Worm (Caenorhabditis elegans) whole organism, L4/young adult: ENCODE measurements around the gene R02E12.5.

ENCODE experiments used
- W03F9.2 ChIP-seq: fragments of 150-350 bp; optimal IDR thresholded peaks from 2 replicates; lab custom pipeline; 2014; ENCODE audit warnings: missing biosample characterization, missing genetic modification characterization
- dao-5 ChIP-seq: sonication (generic microtip); optimal IDR thresholded peaks from 2 replicates; lab custom pipeline; 2016; ENCODE audit warnings: missing genotype, missing genetic modification characterization, moderate library complexity, missing compliant biosample characterization
- him-1 ChIP-seq: sonication (generic microtip); optimal IDR thresholded peaks from 2 replicates; lab custom pipeline; 2016; ENCODE audit warnings: missing genotype, missing genetic modification reagents, missing genetic modification characterization, missing compliant biosample characterization

R02E12.5 gene

ce11 chrX:4010383-4010782 is 13.2 kb downstream of the R02E12.5 start:
- TF ChIP-seq dao-5 (tag; lab: Kevin White, UChicago) (no peak), him-1 (no peak), W03F9.2 (tag; lab: Kevin White, UChicago) (no peak)

DNA sequence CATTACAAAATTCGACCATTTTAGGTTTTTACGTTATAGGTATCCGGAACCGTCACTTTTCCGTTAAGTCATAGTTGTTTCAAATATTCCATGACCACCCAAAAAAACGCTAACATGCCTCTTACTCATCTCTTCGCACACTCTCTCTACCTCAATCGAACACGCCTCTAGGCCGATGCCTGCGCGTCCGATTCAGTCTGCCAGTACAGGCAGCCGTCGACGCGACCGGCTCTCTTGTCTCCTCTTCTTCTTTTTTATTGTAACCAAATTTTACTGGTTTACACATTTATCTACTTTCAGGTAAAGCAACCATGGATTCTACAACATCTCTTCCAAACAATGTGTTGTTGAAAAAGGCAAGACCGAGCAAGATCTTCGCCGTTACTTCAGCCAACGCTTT is 14.8 kb downstream of the R02E12.5 start, which contains the start of gene mop-25.1:
Gene mop-25.1, plus strand, starts transcription at position 301 of the 400 bp plus-strand sequence.
- no peak for TF ChIP-seq W03F9.2 (tag; lab: Kevin White, UChicago)
- no peak for TF ChIP-seq dao-5 (tag; lab: Kevin White, UChicago)
- TF ChIP-seq him-1 = no peak

DNA sequence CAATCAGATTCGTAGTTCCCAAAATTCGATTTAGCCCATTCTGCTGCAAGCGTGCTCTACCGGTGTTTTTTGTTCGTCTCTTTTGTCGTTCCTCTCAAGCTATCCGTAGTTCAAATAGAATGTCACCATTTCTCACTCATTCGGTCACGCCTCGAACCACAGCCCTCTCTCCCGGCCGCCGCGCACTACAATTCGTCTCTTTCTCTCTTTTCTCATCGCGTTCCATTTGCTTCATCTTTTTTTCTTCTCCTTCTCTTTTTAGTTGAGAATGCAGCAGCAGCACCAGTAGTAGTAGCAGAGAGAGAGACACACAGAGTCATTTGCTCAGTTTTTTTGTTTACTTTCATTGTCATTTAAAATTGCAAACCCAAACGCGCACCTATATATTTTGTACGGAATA is 19.0 kb downstream of the R02E12.5 start, which contains the start of gene hrg-1:
Gene hrg-1, minus strand, starts transcription at position 109 of the 400 bp plus-strand sequence.
- TF ChIP-seq W03F9.2 (tag; lab: Kevin White, UChicago) = peak; percentile 65
- peak; percentile 34 for TF ChIP-seq him-1
- TF ChIP-seq dao-5 (tag; lab: Kevin White, UChicago) = no peak

ce11 chrX:4017576-4018309 is 20.6 kb downstream of the R02E12.5 start:
- TF ChIP-seq dao-5 (tag; lab: Kevin White, UChicago) (no peak), him-1 (no peak), W03F9.2 (tag; lab: Kevin White, UChicago) (no peak)

DNA sequence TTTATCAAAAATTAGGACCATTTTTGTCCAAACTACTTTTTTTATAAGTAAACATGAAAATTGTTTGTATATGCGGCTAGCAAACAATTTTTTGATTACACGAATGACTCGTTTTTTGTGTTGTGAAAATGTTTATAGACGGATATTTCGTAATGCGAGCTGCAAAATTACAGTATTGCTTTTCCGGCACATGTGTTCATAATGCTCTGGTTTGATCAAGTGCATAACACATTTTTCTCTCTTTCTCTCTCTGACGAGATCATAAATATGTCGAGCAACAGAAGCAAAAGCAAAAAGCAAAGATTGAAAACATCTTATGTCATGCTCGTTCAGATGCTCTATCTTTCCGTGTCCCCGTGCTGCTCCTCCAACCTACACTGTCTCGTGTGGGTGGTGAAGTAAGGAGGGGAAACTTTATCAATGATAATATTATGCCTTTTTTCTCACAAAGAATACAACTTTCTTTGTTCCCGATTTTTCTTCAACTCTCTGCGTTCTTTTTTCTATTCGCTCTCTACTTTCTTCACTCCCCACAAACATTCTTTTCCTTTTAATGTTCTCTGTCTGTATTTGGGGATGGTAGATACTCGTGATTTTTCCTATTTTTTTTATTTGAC is 21.5 kb downstream of the R02E12.5 start:
- TF ChIP-seq him-1 (no peak), dao-5 (tag; lab: Kevin White, UChicago) (no peak), W03F9.2 (tag; lab: Kevin White, UChicago) (no peak)

- no peak for TF ChIP-seq W03F9.2 (tag; lab: Kevin White, UChicago)
- TF ChIP-seq dao-5 (tag; lab: Kevin White, UChicago) = no peak
- no peak for TF ChIP-seq him-1
These were observed 24.8 kb downstream of the R02E12.5 start, which contains the start of gene acr-10 for ce11 chrX:4021967-4022366. Gene acr-10 (plus strand): TSS chrX:4022267.
